Fruit fly (Drosophila melanogaster) whole organism, adult: ENCODE data around the gene ase.

Experiments used
- CG11617 ChIP-seq: fragments of 200-800 bp; sonication (Bioruptor generic); optimal IDR thresholded peaks from 2 replicates; lab custom pipeline; 2017; ENCODE audit warnings: mild to moderate bottlenecking, missing biosample characterization, missing genetic modification reagents, missing genetic modification characterization
- CG12768 ChIP-seq: fragments of 200-800 bp; sonication (Bioruptor generic); optimal IDR thresholded peaks from 2 replicates; lab custom pipeline; 2017; ENCODE audit warnings: missing biosample characterization, missing genetic modification characterization, mild to moderate bottlenecking, moderate library complexity, missing genetic modification reagents
- CG7045 ChIP-seq: fragments of 200-800 bp; sonication (Bioruptor generic); optimal IDR thresholded peaks from 2 replicates; lab custom pipeline; 2017; ENCODE audit warnings: missing biosample characterization, mild to moderate bottlenecking, missing genetic modification characterization
- Clk ChIP-seq: fragments of 200-800 bp; sonication (Bioruptor generic); optimal IDR thresholded peaks from 2 replicates; lab custom pipeline; 2017; ENCODE audit warnings: missing biosample characterization, missing genetic modification characterization
- Crg-1 ChIP-seq: fragments of 200-800 bp; sonication (Bioruptor generic); optimal IDR thresholded peaks from 2 replicates; lab custom pipeline; 2016; ENCODE audit warnings: missing biosample characterization, missing genetic modification characterization
- Hr96 ChIP-seq: fragments of 200-800 bp; sonication (Bioruptor generic); optimal IDR thresholded peaks from 2 replicates; lab custom pipeline; 2016; ENCODE audit warnings: missing biosample characterization, missing genetic modification characterization
- Mnt ChIP-seq: fragments of 200-800 bp; sonication (Bioruptor generic); optimal IDR thresholded peaks from 2 replicates; lab custom pipeline; 2016; ENCODE audit warnings: missing biosample characterization, mild to moderate bottlenecking, missing genetic modification characterization
- bab1 ChIP-seq: fragments of 200-800 bp; sonication (Bioruptor generic); optimal IDR thresholded peaks from 3 replicates; lab custom pipeline; 2019; ENCODE audit warnings: missing biosample characterization, mild to moderate bottlenecking, missing genetic modification characterization, moderate library complexity
- cic ChIP-seq: fragments of 200-800 bp; sonication (Bioruptor generic); optimal IDR thresholded peaks from 2 replicates; lab custom pipeline; 2017; ENCODE audit warnings: missing biosample characterization, mild to moderate bottlenecking, missing genetic modification characterization, moderate library complexity
- tj ChIP-seq: fragments of 200-800 bp; sonication (Bioruptor generic); optimal IDR thresholded peaks from 3 replicates; lab custom pipeline; 2017; ENCODE audit warnings: missing biosample characterization, mild to moderate bottlenecking, missing genetic modification characterization, moderate library complexity
- toe ChIP-seq: fragments of 200-800 bp; sonication (Bioruptor generic); optimal IDR thresholded peaks from 2 replicates; lab custom pipeline; 2016; ENCODE audit warnings: missing biosample characterization, missing genetic modification characterization

- TF ChIP-seq Hr96 (no peak), CG11617 (GFP tag; lab: Kevin White, UChicago) (no peak), bab1 (GFP tag; lab: Kevin White, UChicago) (no peak), tj (no peak), Clk (GFP tag; lab: Kevin White, UChicago) (no peak), CG12768 (GFP tag; lab: Kevin White, UChicago) (no peak), Crg-1 (no peak), CG7045 (GFP tag; lab: Kevin White, UChicago) (no peak), toe (no peak), cic (no peak), Mnt (no peak)
Observed at dm6 chrX:470626-471025, 10.1 kb downstream of the ase start, which contains the start of gene CG32816.
